Worm (Caenorhabditis elegans) whole organism, early embryonic: ENCODE results near the gene R13D11.10.
"Not testable (repeated sequence)": the region's sequence is repeated elsewhere in the genome, so short reads cannot be mapped to it uniquely, and the experiment has no call there.

ENCODE experiments used
- B0310.2 ChIP-seq: sonication (generic microtip); optimal IDR thresholded peaks from 2 replicates; lab custom pipeline; 2016; ENCODE audit warnings: mild to moderate bottlenecking, missing genetic modification characterization, missing compliant biosample characterization
- F13C5.2 ChIP-seq: sonication (generic microtip); optimal IDR thresholded peaks from 2 replicates; lab custom pipeline; 2017; ENCODE audit warnings: mild to moderate bottlenecking, missing genetic modification characterization, inconsistent platforms, missing compliant biosample characterization
- aly-1 ChIP-seq: sonication (generic microtip); optimal IDR thresholded peaks from 2 replicates; lab custom pipeline; 2016; ENCODE audit warnings: missing genetic modification characterization, missing compliant biosample characterization
- ama-1 ChIP-seq: fragments of 150-350 bp; optimal IDR thresholded peaks from 2 replicates; lab custom pipeline; 2014
- ceh-13 ChIP-seq: fragments of 200-800 bp; sonication (Bioruptor generic); optimal IDR thresholded peaks from 2 replicates; lab custom pipeline; 2018; ENCODE audit warnings: mild to moderate bottlenecking, missing genetic modification characterization, missing compliant biosample characterization
- ceh-36 ChIP-seq: sonication (generic microtip); optimal IDR thresholded peaks from 2 replicates; lab custom pipeline; 2016; ENCODE audit warnings: missing genetic modification characterization, inconsistent platforms, missing compliant biosample characterization
- ets-7 ChIP-seq: sonication (generic microtip); optimal IDR thresholded peaks from 2 replicates; lab custom pipeline; 2016; ENCODE audit warnings: missing genotype, missing genetic modification characterization, missing compliant biosample characterization
- flt-1 ChIP-seq: fragments of 200-800 bp; sonication (Bioruptor generic); IDR thresholded peaks from 2 replicates; pipeline ENCODE4 v1.3.6; 2022; ENCODE audit warnings: missing genetic modification characterization, missing compliant biosample characterization
- hmbx-1 ChIP-seq: sonication (generic microtip); optimal IDR thresholded peaks from 2 replicates; lab custom pipeline; 2016; ENCODE audit warnings: mild to moderate bottlenecking, missing genetic modification characterization, missing compliant biosample characterization
- hmg-4 ChIP-seq: fragments of 200-800 bp; sonication (Bioruptor generic); optimal IDR thresholded peaks from 2 replicates; lab custom pipeline; 2018; ENCODE audit warnings: mild to moderate bottlenecking, missing genetic modification characterization, missing compliant biosample characterization
- hnd-1 ChIP-seq: sonication (generic microtip); optimal IDR thresholded peaks from 2 replicates; lab custom pipeline; 2016; ENCODE audit warnings: missing genetic modification characterization, missing compliant biosample characterization
- pes-1 ChIP-seq: fragments of 200-800 bp; sonication (Bioruptor generic); IDR thresholded peaks from 2 replicates; pipeline ENCODE4 v1.3.6; 2022; ENCODE audit warnings: missing genetic modification reagents, missing genetic modification characterization, missing compliant biosample characterization
- scrt-1 ChIP-seq: fragments of 200-800 bp; sonication (Bioruptor generic); IDR thresholded peaks from 2 replicates; pipeline ENCODE4 v1.3.6; 2022; ENCODE audit warnings: missing genetic modification characterization, missing compliant biosample characterization
- sea-1 ChIP-seq: fragments of 200-800 bp; sonication (Bioruptor generic); conservative IDR thresholded peaks from 2 replicates; pipeline ENCODE4 v1.3.6; 2022; ENCODE audit warnings: missing genetic modification characterization, missing compliant biosample characterization
- tbx-11 ChIP-seq: fragments of 200-800 bp; sonication (Bioruptor generic); IDR thresholded peaks from 2 replicates; pipeline ENCODE4 v1.3.6; 2022; ENCODE audit warnings: missing genetic modification characterization, missing compliant biosample characterization
- tbx-37 ChIP-seq: fragments of 200-800 bp; sonication (Bioruptor generic); conservative IDR thresholded peaks from 2 replicates; pipeline ENCODE4 v1.3.6; 2022; ENCODE audit warnings: missing genetic modification reagents, missing genetic modification characterization, missing compliant biosample characterization
- tra-4 ChIP-seq: sonication (generic microtip); optimal IDR thresholded peaks from 2 replicates; lab custom pipeline; 2017; ENCODE audit warnings: missing genetic modification characterization, missing compliant biosample characterization

R13D11.10 gene

DNA sequence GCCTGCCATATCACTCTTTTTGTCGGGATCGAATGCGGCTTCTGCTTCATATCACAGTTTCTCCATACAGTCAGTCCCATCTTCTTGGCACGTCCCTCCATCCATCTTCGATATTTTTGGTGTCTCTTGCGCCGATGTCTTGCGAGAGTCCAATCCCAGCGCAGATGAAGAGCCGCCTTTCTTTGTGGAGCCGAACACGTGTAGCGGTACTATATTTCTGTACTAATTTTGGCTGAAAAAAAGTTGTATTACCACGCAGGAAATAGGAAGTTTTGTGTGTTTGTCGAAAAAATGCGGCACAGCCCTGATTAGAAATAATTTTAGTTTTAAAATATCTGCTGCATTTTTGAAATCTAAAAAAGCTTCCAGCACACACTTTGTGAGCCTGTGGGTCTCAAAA, 30.1 kb upstream of the R13D11.10 start, which contains the start of gene K09C6.8:
TSS of gene K09C6.8 (minus strand) at position 101 of the 400 bp plus-strand sequence.
- not testable (repeated sequence) for TF ChIP-seq ama-1 (lab: Kevin White, UChicago); tbx-37; F13C5.2 (tag; lab: Kevin White, UChicago)

DNA sequence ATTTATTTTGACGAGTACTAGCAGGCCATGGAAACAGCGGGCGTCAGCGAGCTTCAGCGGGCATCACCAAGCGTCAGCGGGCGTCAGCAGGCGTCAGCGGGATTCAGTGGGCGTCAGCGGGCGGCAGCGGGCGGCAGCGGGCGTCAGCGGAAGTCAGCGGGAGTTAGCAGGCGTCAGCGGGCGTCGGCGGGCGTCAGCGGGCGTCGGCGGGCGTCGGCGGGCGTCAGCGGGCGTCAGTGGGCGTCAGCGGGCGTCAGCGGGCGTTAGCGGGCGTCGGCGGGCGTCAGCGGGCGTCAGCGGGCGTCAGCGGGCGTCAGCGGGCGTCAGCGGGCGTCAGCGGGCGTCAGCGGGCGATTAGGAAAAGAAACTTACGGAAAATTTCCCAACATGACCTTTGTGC, 29.6 kb upstream of the R13D11.10 start:
- TF ChIP-seq aly-1 (tag; lab: Kevin White, UChicago) (no peak), pes-1 (peak; percentile 47; the same call in 1 of the 2 replicates), hmbx-1 (tag; lab: Kevin White, UChicago) (no peak), hnd-1 (tag; lab: Kevin White, UChicago) (no peak), ama-1 (lab: Kevin White, UChicago) (no peak), tbx-11 (GFP tag; lab: Robert Waterston, UW) (no peak), scrt-1 (no peak), hmg-4 (no peak)

DNA sequence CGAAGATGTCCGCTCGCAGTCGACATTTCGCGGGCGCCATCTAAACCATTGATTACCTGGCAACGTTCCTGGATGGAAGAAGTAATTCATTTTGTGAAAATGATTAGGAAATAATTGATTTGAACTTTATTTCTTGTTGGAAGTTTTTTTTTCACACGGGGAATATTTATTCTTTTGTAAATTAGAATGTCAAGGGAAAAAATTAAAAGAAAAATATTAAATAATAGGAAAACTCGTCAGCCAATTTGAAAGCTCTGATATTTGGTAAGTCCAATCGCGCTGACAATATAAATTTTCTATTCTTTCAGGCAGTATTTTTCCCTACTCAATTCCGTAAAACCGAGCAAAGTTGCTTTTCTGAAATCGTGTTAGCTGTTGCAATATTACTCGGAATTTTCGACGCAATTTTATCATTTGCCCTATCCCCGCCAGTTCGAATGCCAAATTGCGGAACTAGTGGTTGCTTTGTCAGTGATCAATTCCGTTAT, 26.0 kb upstream of the R13D11.10 start, which contains the start of the genes K09C6.7 and K09C6.10:
TSS of gene K09C6.7 (minus strand) at position 101 of the 488 bp plus-strand sequence.
TSS of gene K09C6.10 (plus strand) at position 438 of the 488 bp plus-strand sequence.
- not testable (repeated sequence) for TF ChIP-seq hmg-4; flt-1 (GFP tag; lab: Robert Waterston, UW); ceh-36 (tag; lab: Kevin White, UChicago)

DNA sequence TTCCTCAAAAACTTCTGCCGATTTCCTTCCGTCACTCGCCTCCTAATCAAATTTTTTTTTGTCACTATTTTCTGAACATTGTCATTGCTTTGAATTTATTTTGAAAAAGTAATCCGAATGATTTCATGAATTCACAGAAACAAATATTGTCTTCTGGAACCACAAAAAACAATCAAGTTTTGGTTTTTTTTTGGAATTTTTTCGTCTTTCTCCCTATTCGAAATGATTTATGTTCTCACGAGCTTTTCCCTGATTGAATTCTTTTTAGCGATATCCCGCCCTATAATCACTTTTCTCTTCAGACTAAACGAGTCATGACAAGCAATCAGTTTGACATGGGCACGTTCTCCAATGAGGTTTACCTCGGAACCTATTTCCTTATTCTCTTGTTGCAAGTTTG, 20.4 kb upstream of the R13D11.10 start, which contains the start of gene F41H8.1:
TSS of gene F41H8.1 (plus strand) at position 301 of the 400 bp plus-strand sequence.
- TF ChIP-seq ets-7 (tag; lab: Kevin White, UChicago): no peak
- TF ChIP-seq scrt-1: no peak
- TF ChIP-seq hnd-1 (tag; lab: Kevin White, UChicago): no peak
- no peak for TF ChIP-seq tra-4 (tag; lab: Kevin White, UChicago)
- TF ChIP-seq pes-1: no peak
- no peak for TF ChIP-seq hmg-4
- no peak for TF ChIP-seq sea-1
- TF ChIP-seq tbx-37: no peak
- no peak for TF ChIP-seq aly-1 (tag; lab: Kevin White, UChicago)

DNA sequence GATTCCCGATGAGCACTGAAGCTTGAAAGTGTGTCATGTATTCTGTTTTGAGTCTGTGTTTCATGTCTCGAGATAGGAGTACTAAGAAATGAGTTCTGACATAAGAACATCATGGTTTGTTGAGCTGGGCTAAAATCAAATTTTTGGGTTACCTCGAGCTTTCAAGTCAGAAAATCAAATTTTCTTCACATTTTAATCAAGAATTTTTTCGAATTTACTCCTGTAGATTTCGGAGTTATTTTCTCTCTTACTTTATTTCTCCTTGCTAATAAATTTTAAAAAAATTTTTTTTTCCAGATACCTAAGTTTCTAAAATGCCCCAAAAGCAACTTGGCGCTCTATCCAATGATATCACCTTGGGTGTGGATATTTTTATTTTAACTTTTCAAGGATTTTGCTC, 13.1 kb upstream of the R13D11.10 start, which contains the start of gene F41H8.2:
TSS of gene F41H8.2 (plus strand) at position 301 of the 400 bp plus-strand sequence.
- TF ChIP-seq tbx-11 (GFP tag; lab: Robert Waterston, UW) (no peak), flt-1 (GFP tag; lab: Robert Waterston, UW) (no peak), pes-1 (no peak), B0310.2 (tag; lab: Kevin White, UChicago) (no peak)

DNA sequence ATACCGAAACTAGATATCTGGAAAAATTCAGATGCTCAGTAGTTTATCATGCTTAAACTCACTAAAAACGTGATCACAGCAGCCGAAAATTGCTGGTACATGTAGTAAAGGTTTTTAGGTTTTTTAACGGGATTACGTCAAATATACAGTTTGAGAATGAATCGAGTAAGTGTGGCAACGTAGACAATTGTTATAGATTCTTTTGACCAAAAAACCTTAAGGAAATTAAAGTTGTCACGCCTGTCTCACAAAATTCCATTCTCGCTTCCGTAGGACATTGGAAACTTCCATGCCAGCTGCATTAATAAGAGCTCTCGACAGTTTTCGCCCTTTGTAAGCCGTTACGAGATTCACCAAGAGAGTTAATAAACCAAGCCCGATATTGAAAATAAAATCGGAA, 9.9 kb upstream of the R13D11.10 start, which contains the start of gene srx-31:
TSS of gene srx-31 (minus strand) at position 101 of the 400 bp plus-strand sequence.
- not testable (repeated sequence) for TF ChIP-seq B0310.2 (tag; lab: Kevin White, UChicago); aly-1 (tag; lab: Kevin White, UChicago); tbx-11 (GFP tag; lab: Robert Waterston, UW)

DNA sequence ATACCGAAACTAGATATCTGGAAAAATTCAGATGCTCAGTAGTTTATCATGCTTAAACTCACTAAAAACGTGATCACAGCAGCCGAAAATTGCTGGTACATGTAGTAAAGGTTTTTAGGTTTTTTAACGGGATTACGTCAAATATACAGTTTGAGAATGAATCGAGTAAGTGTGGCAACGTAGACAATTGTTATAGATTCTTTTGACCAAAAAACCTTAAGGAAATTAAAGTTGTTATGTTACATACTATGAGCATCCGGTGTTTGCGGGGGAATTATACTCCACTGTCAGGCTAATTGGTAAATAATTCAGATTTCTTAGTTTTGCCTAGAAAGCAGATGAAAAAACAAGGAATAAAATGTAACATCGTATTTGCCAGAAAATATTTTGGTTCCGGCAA, 7.6 kb upstream of the R13D11.10 start, which contains the start of gene srx-32:
TSS of gene srx-32 (minus strand) at position 101 of the 400 bp plus-strand sequence.
- not testable (repeated sequence) for TF ChIP-seq F13C5.2 (tag; lab: Kevin White, UChicago); pes-1; hnd-1 (tag; lab: Kevin White, UChicago)

DNA sequence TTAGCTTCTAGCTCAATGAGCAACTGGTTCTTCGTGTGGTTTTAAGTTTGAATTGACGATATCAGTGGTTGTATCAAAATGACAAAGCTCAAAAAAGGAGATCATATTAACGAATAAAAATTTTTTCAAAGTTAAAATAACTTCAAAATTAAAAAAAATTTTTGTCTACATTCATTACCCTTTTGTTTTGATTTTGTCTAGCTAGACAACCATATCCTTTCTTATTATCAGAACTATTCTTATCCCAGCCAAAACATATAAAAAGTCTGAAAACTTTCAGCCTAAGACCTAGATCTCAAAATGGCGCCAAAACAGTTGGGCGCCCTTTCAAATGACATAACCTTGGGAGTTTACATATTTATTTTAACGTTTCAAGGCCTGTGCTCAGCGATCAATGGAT, 4.2 kb upstream of the R13D11.10 start, which contains the start of gene R13D11.1:
TSS of gene R13D11.1 (plus strand) at position 301 of the 400 bp plus-strand sequence.
- TF ChIP-seq pes-1 (no peak), sea-1 (no peak), hmg-4 (no peak)

DNA sequence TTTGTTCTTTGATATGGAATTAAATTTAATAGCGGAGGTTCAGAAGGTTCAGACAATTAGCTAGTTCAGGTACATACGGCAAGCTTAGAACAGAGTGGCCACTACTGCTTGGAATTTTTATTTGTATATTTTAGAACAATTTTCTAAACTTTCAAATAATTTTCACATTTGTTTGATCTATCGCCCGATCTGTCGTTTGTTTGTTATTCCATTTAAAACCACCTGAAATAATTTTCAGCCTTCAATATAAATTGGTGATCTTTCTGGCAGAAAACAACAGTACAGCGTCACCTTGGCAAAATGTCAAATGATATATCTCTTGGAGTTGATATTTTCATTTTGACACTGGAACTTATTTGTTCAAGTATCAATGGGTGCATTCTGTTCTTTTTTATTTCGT, 1.7 kb upstream of the R13D11.10 start, which contains the start of gene R13D11.3:
TSS of gene R13D11.3 (plus strand) at position 301 of the 400 bp plus-strand sequence.
- TF ChIP-seq ets-7 (tag; lab: Kevin White, UChicago): no peak
- no peak for TF ChIP-seq F13C5.2 (tag; lab: Kevin White, UChicago)

DNA sequence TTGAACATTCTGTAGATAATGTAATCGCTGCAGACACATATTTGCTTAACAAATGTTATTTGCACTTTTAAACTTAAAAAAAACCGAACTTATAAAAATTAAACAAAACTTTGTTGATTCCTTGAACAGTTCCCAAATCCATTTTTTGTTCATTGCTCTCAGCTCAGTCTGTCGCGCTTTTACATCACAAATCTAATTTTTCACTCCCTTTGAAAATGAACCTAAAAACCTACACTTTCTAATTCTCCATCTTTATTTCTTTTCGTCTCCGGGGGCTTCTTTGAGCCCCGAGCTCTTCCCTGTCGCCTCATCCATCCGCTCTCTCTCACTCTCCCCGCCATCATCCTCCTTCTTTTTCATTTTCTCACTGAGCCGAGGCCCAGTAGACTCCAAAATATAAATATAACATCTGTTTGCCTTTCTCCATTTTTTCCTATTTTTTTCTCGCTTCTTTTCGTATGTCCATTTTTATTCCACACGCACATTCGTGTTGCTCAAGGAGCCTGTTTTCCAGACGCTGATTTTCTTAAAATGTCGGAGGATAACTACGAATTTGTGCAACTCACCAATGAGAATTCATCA, 2.6 kb downstream of the R13D11.10 start, which contains the start of gene R13D11.4:
TSS of gene R13D11.4 (plus strand) at position 532 of the 582 bp plus-strand sequence.
- TF ChIP-seq scrt-1 (no peak), ceh-13 (no peak), pes-1 (no peak), ets-7 (tag; lab: Kevin White, UChicago) (no peak), flt-1 (GFP tag; lab: Robert Waterston, UW) (no peak), tbx-11 (GFP tag; lab: Robert Waterston, UW) (no peak), tbx-37 (no peak), sea-1 (no peak), ceh-36 (tag; lab: Kevin White, UChicago) (no peak), hnd-1 (tag; lab: Kevin White, UChicago) (no peak), B0310.2 (tag; lab: Kevin White, UChicago) (no peak), hmbx-1 (tag; lab: Kevin White, UChicago) (no peak), ama-1 (lab: Kevin White, UChicago) (no peak)
